Fruit fly (Drosophila melanogaster) whole organism, embryonic: Measurements from ENCODE around the gene CG1999.

Experiments
- CG10209 ChIP-seq: fragments of 200-800 bp; sonication (Bioruptor generic); optimal IDR thresholded peaks from 3 replicates; lab custom pipeline; 2017; ENCODE audit warnings: missing biosample characterization, mild to moderate bottlenecking, missing genetic modification characterization, missing genetic modification reagents
- CG10267 ChIP-seq: fragments of 200-800 bp; sonication (Bioruptor generic); optimal IDR thresholded peaks from 2 replicates; lab custom pipeline; 2018; ENCODE audit warnings: missing biosample characterization, mild to moderate bottlenecking, missing genetic modification characterization, moderate library complexity
- CG10321 ChIP-seq: fragments of 200-800 bp; sonication (Bioruptor generic); IDR thresholded peaks from 2 replicates; pipeline ENCODE4 v1.3.6; 2022; ENCODE audit warnings: missing biosample characterization, missing genetic modification characterization
- CG10462 ChIP-seq: fragments of 200-800 bp; sonication (Bioruptor generic); optimal IDR thresholded peaks from 2 replicates; lab custom pipeline; 2016; ENCODE audit warnings: missing biosample characterization, missing genetic modification characterization
- CG13775 ChIP-seq: fragments of 200-800 bp; sonication (Bioruptor generic); optimal IDR thresholded peaks from 3 replicates; lab custom pipeline; 2017; ENCODE audit warnings: missing biosample characterization, mild to moderate bottlenecking, missing genetic modification characterization
- CG15269 ChIP-seq: fragments of 200-800 bp; sonication (Bioruptor generic); optimal IDR thresholded peaks from 2 replicates; lab custom pipeline; 2018; ENCODE audit warnings: missing biosample characterization, mild to moderate bottlenecking, missing genetic modification characterization, moderate library complexity
- CG15479 ChIP-seq: fragments of 200-800 bp; sonication (Bioruptor generic); optimal IDR thresholded peaks from 3 replicates; lab custom pipeline; 2019; ENCODE audit warnings: missing biosample characterization, mild to moderate bottlenecking, missing genetic modification characterization, moderate library complexity
- CG15696 ChIP-seq: fragments of 200-800 bp; sonication (Bioruptor generic); optimal IDR thresholded peaks from 2 replicates; lab custom pipeline; 2019; ENCODE audit warnings: missing biosample characterization, mild to moderate bottlenecking, missing genetic modification characterization, moderate library complexity
- CG17612 ChIP-seq: fragments of 200-800 bp; sonication (Bioruptor generic); IDR thresholded peaks from 2 replicates; pipeline ENCODE4 v1.3.6; 2022; ENCODE audit warnings: missing biosample characterization, missing genetic modification characterization
- CG17829 ChIP-seq: fragments of 200-800 bp; optimal IDR thresholded peaks from 2 replicates; lab custom pipeline; 2019; ENCODE audit warnings: missing biosample characterization, mild to moderate bottlenecking, missing genetic modification characterization, moderate library complexity
- CG2678 ChIP-seq: fragments of 200-800 bp; sonication (Bioruptor generic); optimal IDR thresholded peaks from 3 replicates; lab custom pipeline; 2019; ENCODE audit warnings: missing biosample characterization, mild to moderate bottlenecking, missing genetic modification characterization, moderate library complexity
- CG2875 ChIP-seq: fragments of 200-800 bp; sonication (Bioruptor generic); optimal IDR thresholded peaks from 2 replicates; lab custom pipeline; 2017; ENCODE audit warnings: missing biosample characterization, mild to moderate bottlenecking, missing genetic modification characterization, missing genetic modification reagents
- CG33213 ChIP-seq: fragments of 200-800 bp; sonication (Bioruptor generic); optimal IDR thresholded peaks from 3 replicates; lab custom pipeline; 2016; ENCODE audit warnings: missing biosample characterization, missing genetic modification characterization
- CG3995 ChIP-seq: fragments of 200-800 bp; sonication (Bioruptor generic); optimal IDR thresholded peaks from 3 replicates; lab custom pipeline; 2016; ENCODE audit warnings: missing biosample characterization, missing genetic modification characterization
- CG4328 ChIP-seq: fragments of 200-800 bp; sonication (Bioruptor generic); optimal IDR thresholded peaks from 3 replicates; lab custom pipeline; 2017; ENCODE audit warnings: missing biosample characterization, missing genetic modification reagents, missing genetic modification characterization
- CG4617 ChIP-seq: fragments of 200-800 bp; sonication (Bioruptor generic); optimal IDR thresholded peaks from 3 replicates; lab custom pipeline; 2016; ENCODE audit warnings: missing biosample characterization, missing genetic modification characterization, borderline replicate concordance
- CG7745 ChIP-seq: fragments of 200-800 bp; sonication (Bioruptor generic); optimal IDR thresholded peaks from 2 replicates; lab custom pipeline; 2018; ENCODE audit warnings: missing biosample characterization, mild to moderate bottlenecking, missing genetic modification characterization, moderate library complexity
- CG7786 ChIP-seq: fragments of 200-800 bp; sonication (Bioruptor generic); optimal IDR thresholded peaks from 2 replicates; lab custom pipeline; 2016; ENCODE audit warnings: missing biosample characterization, missing genetic modification characterization
- CG7987 ChIP-seq: fragments of 200-800 bp; sonication (Bioruptor generic); optimal IDR thresholded peaks from 2 replicates; lab custom pipeline; 2018; ENCODE audit warnings: missing biosample characterization, mild to moderate bottlenecking, missing genetic modification characterization, moderate library complexity
- Dfd ChIP-seq, 2 experiments: fragments of >200 bp; optimal IDR thresholded peaks; 2 replicates each; lab custom pipeline; 2017; ENCODE audit warnings: missing biosample characterization in 2 of 2, missing genetic modification characterization in 2 of 2
- Dp ChIP-seq: fragments of 200-800 bp; sonication (Bioruptor generic); optimal IDR thresholded peaks from 2 replicates; lab custom pipeline; 2018; ENCODE audit warnings: missing biosample characterization, mild to moderate bottlenecking, missing genetic modification characterization, moderate library complexity
- Fer3 ChIP-seq: fragments of 200-800 bp; sonication (Bioruptor generic); optimal IDR thresholded peaks from 2 replicates; lab custom pipeline; 2018; ENCODE audit warnings: missing biosample characterization, mild to moderate bottlenecking, missing genetic modification characterization, moderate library complexity
- Hand ChIP-seq: fragments of 200-800 bp; sonication (Bioruptor generic); optimal IDR thresholded peaks from 2 replicates; lab custom pipeline; 2017; ENCODE audit warnings: mild to moderate bottlenecking, missing biosample characterization, missing genetic modification reagents, missing genetic modification characterization
- Mad ChIP-seq: fragments of 200-800 bp; sonication (Bioruptor generic); optimal IDR thresholded peaks from 2 replicates; lab custom pipeline; 2016; ENCODE audit warnings: missing biosample characterization, missing genetic modification characterization
- Myb ChIP-seq: fragments of 200-800 bp; sonication (Bioruptor generic); optimal IDR thresholded peaks from 2 replicates; lab custom pipeline; 2016; ENCODE audit warnings: missing biosample characterization, missing genetic modification characterization
- NFAT ChIP-seq: fragments of 200-800 bp; sonication (Bioruptor generic); IDR thresholded peaks from 2 replicates; pipeline ENCODE4 v1.3.6; 2022; ENCODE audit warnings: missing biosample characterization, missing genetic modification characterization
- Nf-YB ChIP-seq: fragments of 200-800 bp; sonication (Bioruptor generic); optimal IDR thresholded peaks from 3 replicates; lab custom pipeline; 2019; ENCODE audit warnings: missing biosample characterization, mild to moderate bottlenecking, missing genetic modification characterization, moderate library complexity
- TFAM ChIP-seq: fragments of 200-800 bp; sonication (Bioruptor generic); optimal IDR thresholded peaks from 2 replicates; lab custom pipeline; 2017; ENCODE audit warnings: missing biosample characterization, missing genetic modification characterization, inconsistent platforms
- Trl ChIP-seq, 3 experiments: fragments of >200 bp in 2 of 3; fragments of 200-800 bp in 1 of 3; sonication (Bioruptor generic) in 1 of 3; optimal IDR thresholded peaks; 2 replicates in 1 of 3; 3 replicates in 2 of 3; lab custom pipeline; 2016 to 2017; ENCODE audit warnings: missing biosample characterization in 1 of 3, missing genetic modification characterization in 1 of 3
- Vsx1 ChIP-seq: fragments of 200-800 bp; sonication (Bioruptor generic); optimal IDR thresholded peaks from 2 replicates; lab custom pipeline; 2017; ENCODE audit warnings: missing biosample characterization, mild to moderate bottlenecking, missing genetic modification characterization, missing genetic modification reagents
- amos ChIP-seq: fragments of 200-800 bp; sonication (Bioruptor generic); IDR thresholded peaks from 2 replicates; pipeline ENCODE4 v1.3.6; 2022; ENCODE audit warnings: missing biosample characterization, missing genetic modification characterization; ENCODE audit not compliant: partially characterized antibody
- caup ChIP-seq: fragments of 200-800 bp; sonication (Bioruptor generic); optimal IDR thresholded peaks from 3 replicates; lab custom pipeline; 2017; ENCODE audit warnings: missing biosample characterization, mild to moderate bottlenecking, missing genetic modification characterization, moderate library complexity; ENCODE audit not compliant: severe bottlenecking
- ci ChIP-seq: fragments of 200-800 bp; sonication (Bioruptor generic); IDR thresholded peaks from 3 replicates; pipeline ENCODE4 v1.3.6; 2022; ENCODE audit warnings: missing biosample characterization, missing genetic modification characterization
- dimm ChIP-seq: fragments of 200-800 bp; sonication (Bioruptor generic); IDR thresholded peaks from 2 replicates; pipeline ENCODE4 v1.3.6; 2022; ENCODE audit warnings: missing biosample characterization, missing genetic modification characterization
- gsb ChIP-seq: fragments of 200-800 bp; sonication (Bioruptor generic); IDR thresholded peaks from 2 replicates; pipeline ENCODE4 v1.3.6; 2022; ENCODE audit warnings: missing biosample characterization, missing genetic modification characterization
- hkb ChIP-seq, 2 experiments: fragments of 200-800 bp in 1 of 2; fragments of >200 bp in 1 of 2; sonication (Bioruptor generic) in 1 of 2; IDR thresholded peaks in 1 of 2; optimal IDR thresholded peaks in 1 of 2; 2 replicates each; pipeline versions ENCODE4 v1.3.6 to Lab custom; 2017 to 2022; ENCODE audit warnings: missing biosample characterization in 1 of 2, missing genetic modification characterization in 1 of 2
- jigr1 ChIP-seq: fragments of 200-800 bp; sonication (Bioruptor generic); IDR thresholded peaks from 3 replicates; pipeline ENCODE4 v1.3.6; 2022; ENCODE audit warnings: missing biosample characterization, missing genetic modification characterization
- pho ChIP-seq: fragments of 200-800 bp; sonication (Bioruptor generic); optimal IDR thresholded peaks from 2 replicates; lab custom pipeline; 2016; ENCODE audit warnings: missing biosample characterization, missing genetic modification characterization
- prd ChIP-seq, 3 experiments: fragments of >200 bp in 2 of 3; fragments of 200-800 bp in 1 of 3; sonication (Bioruptor generic) in 1 of 3; optimal IDR thresholded peaks in 2 of 3; IDR thresholded peaks in 1 of 3; 2 replicates in 2 of 3; 3 replicates in 1 of 3; pipeline versions ENCODE4 v1.3.6 to Lab custom; 2017 to 2022; ENCODE audit warnings: missing biosample characterization in 1 of 3, missing genetic modification characterization in 1 of 3
- pros ChIP-seq: fragments of 200-800 bp; sonication (Bioruptor generic); optimal IDR thresholded peaks from 3 replicates; lab custom pipeline; 2019; ENCODE audit warnings: missing biosample characterization, mild to moderate bottlenecking, missing genetic modification characterization, moderate library complexity
- repo ChIP-seq: fragments of 200-800 bp; sonication (Bioruptor generic); optimal IDR thresholded peaks from 2 replicates; lab custom pipeline; 2016; ENCODE audit warnings: missing biosample characterization, missing genetic modification characterization
- ro ChIP-seq: fragments of 200-800 bp; sonication (Bioruptor generic); IDR thresholded peaks from 2 replicates; pipeline ENCODE4 v1.3.6; 2022; ENCODE audit warnings: missing biosample characterization, missing genetic modification characterization
- tap ChIP-seq: fragments of 200-800 bp; optimal IDR thresholded peaks from 3 replicates; lab custom pipeline; 2019; ENCODE audit warnings: missing biosample characterization, mild to moderate bottlenecking, missing genetic modification characterization, moderate library complexity
- trem ChIP-seq: fragments of 200-800 bp; optimal IDR thresholded peaks from 3 replicates; lab custom pipeline; 2019; ENCODE audit warnings: missing biosample characterization, mild to moderate bottlenecking, missing genetic modification characterization, moderate library complexity
- z ChIP-seq: fragments of 200-800 bp; sonication (Bioruptor generic); IDR thresholded peaks from 3 replicates; pipeline ENCODE4 v1.3.6; 2022; ENCODE audit warnings: missing biosample characterization, missing genetic modification characterization
- zfh1 ChIP-seq: fragments of 200-800 bp; sonication (Bioruptor generic); IDR thresholded peaks from 3 replicates; pipeline ENCODE4 v1.3.6; 2022; ENCODE audit warnings: missing biosample characterization, missing genetic modification characterization

Gene CG1999

dm6 chrX:7336962-7337844 is 21.4 kb upstream of the CG1999 start, which contains the start of gene CBP (continued):
- TF ChIP-seq Dp (GFP tag; lab: Kevin White, UChicago) (peak; percentile 26), z (GFP tag; lab: Robert Waterston, UW) (peak; percentile 75; the same call in 2 of the 3 replicates), CG7786 (GFP tag; lab: Kevin White, UChicago) (peak; percentile 97), Fer3 (tag; lab: Kevin White, UChicago) (peak; percentile 96), CG7987 (GFP tag; lab: Kevin White, UChicago) (peak; percentile 94), CG10462 (GFP tag; lab: Kevin White, UChicago) (peak; percentile 97), gsb (peak; percentile 86), CG10267 (tag; lab: Kevin White, UChicago) (peak; percentile 95), repo (GFP tag; lab: Kevin White, UChicago) (peak; percentile 96), pros (GFP tag; lab: Kevin White, UChicago) (peak; percentile 99), CG4328 (GFP tag; lab: Kevin White, UChicago) (peak; percentile 93), CG10321 (GFP tag; lab: Robert Waterston, UW) (peak; percentile 76), pho (GFP tag; lab: Kevin White, UChicago) (peak; percentile 93), CG2875 (peak; percentile 98), ci (GFP tag; lab: Robert Waterston, UW) (peak; percentile 98), CG33213 (GFP tag; lab: Kevin White, UChicago) (peak; percentile 97), dimm (GFP tag; lab: Robert Waterston, UW) (peak; percentile 82), CG10209 (GFP tag; lab: Kevin White, UChicago) (peak; percentile 98), Dfd (GFP tag; optimal IDR thresholded peaks at IDR 0.05; lab: Kevin White, UChicago) (no peak), Nf-YB (GFP tag; lab: Kevin White, UChicago) (peak; percentile 90), Trl (optimal IDR thresholded peaks at IDR 0.05; lab: Kevin White, UChicago) (peak; percentile 42 to 63), Trl (GFP tag; optimal IDR thresholded peaks at IDR 0.05; lab: Kevin White, UChicago) (peak; percentile 98), jigr1 (GFP tag; lab: Robert Waterston, UW) (peak; percentile 91), amos (GFP tag; lab: Robert Waterston, UW) (no peak), hkb (optimal IDR thresholded peaks at IDR 0.05; lab: Kevin White, UChicago) (no peak), hkb (GFP tag; IDR thresholded peaks at IDR 0.05; lab: Robert Waterston, UW) (peak; percentile 98), ro (GFP tag; lab: Robert Waterston, UW) (peak; percentile 84), CG17612 (GFP tag; lab: Robert Waterston, UW) (peak; percentile 86), Vsx1 (GFP tag; lab: Kevin White, UChicago) (peak; percentile 92), CG7745 (tag; lab: Kevin White, UChicago) (peak; percentile 79), CG13775 (GFP tag; lab: Kevin White, UChicago) (peak; percentile 97), CG4617 (peak; percentile 95), tap (tag; lab: Kevin White, UChicago) (peak; percentile 98), CG15479 (GFP tag; lab: Kevin White, UChicago) (peak; percentile 74), CG17829 (tag; lab: Kevin White, UChicago) (peak; percentile 99), Hand (GFP tag; lab: Kevin White, UChicago) (peak; percentile 95), trem (tag; lab: Kevin White, UChicago) (peak; percentile 97), CG3995 (peak; percentile 62), Myb (GFP tag; lab: Kevin White, UChicago) (peak; percentile 89), prd (optimal IDR thresholded peaks at IDR 0.05; lab: Kevin White, UChicago) (no peak), prd (GFP tag; IDR thresholded peaks at IDR 0.05; lab: Robert Waterston, UW) (peak; percentile 97), CG2678 (tag; lab: Kevin White, UChicago) (peak; percentile 99), CG15696 (tag; lab: Kevin White, UChicago) (peak; percentile 97), zfh1 (GFP tag; lab: Robert Waterston, UW) (peak; percentile 98), TFAM (GFP tag; lab: Kevin White, UChicago) (peak; percentile 90), CG15269 (tag; lab: Kevin White, UChicago) (peak; percentile 98), caup (GFP tag; lab: Kevin White, UChicago) (peak; percentile 96), Mad (peak; percentile 96), NFAT (GFP tag; lab: Robert Waterston, UW) (peak; percentile 80)
